Worm (Caenorhabditis elegans) whole organism, L4/young adult: Measurements from ENCODE around the gene nlp-41.

ENCODE experiments used
- W03F9.2 ChIP-seq: fragments of 150-350 bp; optimal IDR thresholded peaks from 2 replicates; lab custom pipeline; 2014; ENCODE audit warnings: missing biosample characterization, missing genetic modification characterization
- dao-5 ChIP-seq: sonication (generic microtip); optimal IDR thresholded peaks from 2 replicates; lab custom pipeline; 2016; ENCODE audit warnings: missing genotype, missing genetic modification characterization, moderate library complexity, missing compliant biosample characterization
- him-1 ChIP-seq: sonication (generic microtip); optimal IDR thresholded peaks from 2 replicates; lab custom pipeline; 2016; ENCODE audit warnings: missing genotype, missing genetic modification reagents, missing genetic modification characterization, missing compliant biosample characterization

DNA sequence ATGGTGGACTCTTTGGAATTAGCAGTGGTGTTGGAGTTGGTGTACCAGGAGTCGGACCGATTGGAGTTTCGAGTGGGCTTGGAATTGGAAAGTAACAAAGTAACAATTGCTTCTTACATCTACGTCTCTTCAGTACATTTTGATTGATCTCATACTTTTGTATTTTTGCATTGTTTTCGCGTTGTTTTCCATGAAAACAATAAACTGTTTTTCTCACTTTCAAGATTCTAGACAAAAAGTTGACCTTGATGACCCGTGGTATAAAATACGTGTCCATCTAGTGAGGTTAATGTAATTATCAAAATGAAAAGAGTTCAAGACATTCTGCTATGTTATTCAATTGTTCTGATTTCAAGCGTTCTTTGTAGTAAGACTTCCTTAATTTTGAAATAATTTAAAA, 49.3 kb upstream of the nlp-41 start, which contains the start of gene K10H10.5:
- TF ChIP-seq dao-5 (tag; lab: Kevin White, UChicago) (no peak), him-1 (no peak), W03F9.2 (tag; lab: Kevin White, UChicago) (no peak)
